Fruit fly (Drosophila melanogaster): ENCODE results near the gene mbf1.
A peak's percentile ranks its signal among the peaks of the same experiment; 100 is the strongest.

mbf1 gene

DNA sequence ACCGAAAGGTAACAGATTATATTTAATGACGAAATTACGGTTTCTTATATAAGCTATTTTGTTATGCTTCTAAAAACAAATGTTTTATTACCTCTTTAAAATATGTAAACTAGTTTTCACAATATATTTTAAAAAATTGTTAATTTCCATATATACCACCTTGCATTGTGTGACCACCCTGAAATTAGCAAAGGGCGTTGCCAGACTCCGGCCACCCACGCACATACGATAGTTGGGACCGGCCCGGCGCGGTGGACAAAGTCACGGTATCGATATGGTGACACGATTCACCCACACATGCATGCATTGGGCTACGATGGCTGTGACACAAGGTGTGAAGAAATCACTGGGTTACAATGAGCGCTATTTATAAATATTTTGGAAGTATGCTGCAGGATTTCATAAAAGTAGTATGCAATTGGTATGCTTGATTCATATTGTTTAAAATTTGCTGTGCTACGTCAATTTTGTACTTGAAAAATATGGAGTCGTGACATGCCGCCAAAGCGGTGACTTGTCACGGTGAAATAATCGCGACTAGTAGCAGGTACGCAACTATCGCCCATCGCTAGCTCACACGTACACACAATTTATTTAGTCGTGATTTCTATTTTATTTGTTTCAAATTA is 13.9 kb downstream of the mbf1 start (continued):
- TF ChIP-seq fu2 (GFP tag; optimal IDR thresholded peaks at IDR 0.05): peak; percentile 34
- TF ChIP-seq CG2678 (tag; optimal IDR thresholded peaks at IDR 0.05): peak; percentile 70
- no peak for TF ChIP-seq fd64A (GFP tag; optimal IDR thresholded peaks at IDR 0.05)
- peak; percentile 15 for TF ChIP-seq mirr (GFP tag; optimal IDR thresholded peaks at IDR 0.05)
- peak; percentile 98 for TF ChIP-seq sr (GFP tag; IDR thresholded peaks at IDR 0.05)
- peak; percentile 79 for TF ChIP-seq CG2116 (GFP tag; optimal IDR thresholded peaks at IDR 0.05)
- TF ChIP-seq lilli (GFP tag; optimal IDR thresholded peaks at IDR 0.05): peak; percentile 71
- no peak for TF ChIP-seq C15 (GFP tag; IDR thresholded peaks at IDR 0.05)
- peak; percentile 64 for TF ChIP-seq Mad (GFP tag; optimal IDR thresholded peaks at IDR 0.05)
- no peak for TF ChIP-seq lab (GFP tag; optimal IDR thresholded peaks at IDR 0.05)
- peak; percentile 92 for TF ChIP-seq hb (GFP tag; IDR thresholded peaks at IDR 0.05; ENCODE audit: partially characterized antibody)
- no peak for TF ChIP-seq grn (GFP tag; optimal IDR thresholded peaks at IDR 0.05)
- TF ChIP-seq HLH4C (GFP tag; IDR thresholded peaks at IDR 0.05; ENCODE audit: partially characterized antibody): peak; percentile 90
- peak; percentile 99 for TF ChIP-seq nom (GFP tag; optimal IDR thresholded peaks at IDR 0.05)
- no peak for TF ChIP-seq CG10321 (GFP tag; IDR thresholded peaks at IDR 0.05)
- peak; percentile 66 for TF ChIP-seq Myb (GFP tag; optimal IDR thresholded peaks at IDR 0.05)
- no peak for TF ChIP-seq CG11504 (tag; optimal IDR thresholded peaks at IDR 0.05)
- peak; percentile 58; the same call in 1 of the 2 replicates for TF ChIP-seq CG9215 (GFP tag; IDR thresholded peaks at IDR 0.05)
- TF ChIP-seq sens (GFP tag): peak; percentile 96
- TF ChIP-seq Nf-YC (tag; optimal IDR thresholded peaks at IDR 0.05): peak; percentile 48

DNA sequence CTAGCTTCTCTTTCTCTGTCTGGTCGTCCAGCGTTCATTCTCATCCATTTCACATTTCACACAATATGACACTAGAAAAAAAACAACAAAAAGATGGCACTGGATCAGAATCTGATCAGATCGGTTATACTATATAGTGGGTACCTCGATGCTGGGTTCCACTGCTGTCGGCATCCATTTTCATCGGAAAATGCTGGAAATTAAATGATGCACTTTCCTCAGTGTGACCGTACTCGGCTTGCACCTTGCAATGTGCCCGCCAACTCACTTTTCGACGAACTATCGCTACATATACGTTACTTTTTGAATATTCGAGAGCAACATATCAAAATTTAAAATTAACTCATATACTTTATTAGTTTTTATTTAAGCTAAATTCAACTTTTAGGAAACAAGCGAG is 16.6 kb downstream of the mbf1 start, which contains the start of gene tra:
Gene tra, minus strand, starts transcription at position 191 of the 400 bp plus-strand sequence.
- TF ChIP-seq CG14860 (GFP tag; IDR thresholded peaks at IDR 0.05; ENCODE audit: partially characterized antibody) (0 out of 3 replicates have a peak, but pooled peaks have one; percentile 13), CG34224 (GFP tag; IDR thresholded peaks at IDR 0.05; ENCODE audit: partially characterized antibody) (peak; percentile 36; the same call in 1 of the 3 replicates), CG16813 (GFP tag; IDR thresholded peaks at IDR 0.05; ENCODE audit: partially characterized antibody) (peak; percentile 61), Ets97D (GFP tag; optimal IDR thresholded peaks at IDR 0.05) (peak; percentile 33), CG4328 (GFP tag; optimal IDR thresholded peaks at IDR 0.05) (no peak), al (GFP tag; IDR thresholded peaks at IDR 0.05) (no peak), ATbp (GFP tag; optimal IDR thresholded peaks at IDR 0.05) (no peak), CG9876 (GFP tag; optimal IDR thresholded peaks at IDR 0.05) (no peak), fd96Cb (tag; optimal IDR thresholded peaks at IDR 0.05) (no peak), CG3726 (GFP tag; IDR thresholded peaks at IDR 0.05) (no peak), Dll (GFP tag; IDR thresholded peaks at IDR 0.05; ENCODE audit: partially characterized antibody) (peak; percentile 72; the same call in 3 of the 4 replicates), esg (GFP tag; conservative IDR thresholded peaks at IDR 0.05) (no peak), Abd-B (GFP tag; optimal IDR thresholded peaks at IDR 0.05) (no peak), CG10565 (GFP tag; optimal IDR thresholded peaks at IDR 0.05) (no peak), CG12071 (GFP tag; optimal IDR thresholded peaks at IDR 0.05) (no peak), CG10979 (tag; optimal IDR thresholded peaks at IDR 0.05) (peak; percentile 4), CG1603 (tag; optimal IDR thresholded peaks at IDR 0.05) (peak; percentile 71), E2f1 (GFP tag; IDR thresholded peaks at IDR 0.05) (no peak), MESR4 (GFP tag; optimal IDR thresholded peaks at IDR 0.05) (peak; percentile 82), HmgZ (tag; optimal IDR thresholded peaks at IDR 0.05) (peak; percentile 11), nerfin-2 (GFP tag; IDR thresholded peaks at IDR 0.05; ENCODE audit: partially characterized antibody) (no peak), chm (GFP tag; IDR thresholded peaks at IDR 0.05) (no peak), Lim3 (GFP tag; IDR thresholded peaks at IDR 0.05) (no peak), CG2116 (GFP tag; optimal IDR thresholded peaks at IDR 0.05) (peak; percentile 60), CoRest (tag; optimal IDR thresholded peaks at IDR 0.05) (no peak), chinmo (GFP tag; IDR thresholded peaks at IDR 0.05; ENCODE audit: partially characterized antibody) (peak; percentile 88; the same call in 2 of the 4 replicates), CG33557 (GFP tag; optimal IDR thresholded peaks at IDR 0.05) (no peak), CG10654 (GFP tag; optimal IDR thresholded peaks at IDR 0.05) (no peak), BtbVII (GFP tag; optimal IDR thresholded peaks at IDR 0.05) (no peak), Max (GFP tag; optimal IDR thresholded peaks at IDR 0.05) (no peak)

All from whole organism, embryonic.